Worm (Caenorhabditis elegans): Measurements from ENCODE around the gene dlc-5.

DNA sequence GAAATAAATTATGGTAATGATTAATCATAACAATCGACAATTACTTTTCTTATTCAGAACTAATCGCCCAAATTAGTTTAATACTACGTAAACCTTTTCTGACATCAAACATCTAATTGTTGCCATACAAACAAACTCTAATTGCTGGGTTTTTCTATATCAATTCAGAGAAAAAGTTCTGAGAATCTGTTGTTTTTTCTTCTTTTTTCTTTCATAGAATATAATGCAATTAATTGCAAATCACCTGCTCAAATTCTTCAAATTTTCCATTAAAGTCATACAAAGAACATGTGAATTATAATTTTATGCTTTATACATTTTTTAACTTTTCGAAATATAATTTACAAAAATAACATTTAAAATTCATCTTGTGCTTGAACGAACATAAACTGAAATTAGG, 34.6 kb upstream of the dlc-5 start:
- no peak for TF ChIP-seq ceh-9 (tag; optimal IDR thresholded peaks at IDR 0.05)
- no peak for TF ChIP-seq fos-1 (tag; optimal IDR thresholded peaks at IDR 0.05)
- no peak for TF ChIP-seq tbx-2 (tag; optimal IDR thresholded peaks at IDR 0.05)
- TF ChIP-seq zag-1 (tag; optimal IDR thresholded peaks at IDR 0.05), result no peak
- TF ChIP-seq ama-1 (optimal IDR thresholded peaks at IDR 0.05), result no peak
- no peak for TF ChIP-seq aly-2 (tag; optimal IDR thresholded peaks at IDR 0.05)
- TF ChIP-seq R02D3.7 (tag; optimal IDR thresholded peaks at IDR 0.05), result no peak
- no peak for TF ChIP-seq jun-1 (tag; optimal IDR thresholded peaks at IDR 0.05)
- TF ChIP-seq egl-27 (tag; optimal IDR thresholded peaks at IDR 0.05), result no peak
- TF ChIP-seq ztf-11 (tag; optimal IDR thresholded peaks at IDR 0.05), result no peak
- TF ChIP-seq ceh-82 (tag; optimal IDR thresholded peaks at IDR 0.05), result no peak
- no peak for TF ChIP-seq lin-15B (tag; optimal IDR thresholded peaks at IDR 0.05)
